Worm (Caenorhabditis elegans): Measurements from ENCODE around the gene srv-4.

DNA sequence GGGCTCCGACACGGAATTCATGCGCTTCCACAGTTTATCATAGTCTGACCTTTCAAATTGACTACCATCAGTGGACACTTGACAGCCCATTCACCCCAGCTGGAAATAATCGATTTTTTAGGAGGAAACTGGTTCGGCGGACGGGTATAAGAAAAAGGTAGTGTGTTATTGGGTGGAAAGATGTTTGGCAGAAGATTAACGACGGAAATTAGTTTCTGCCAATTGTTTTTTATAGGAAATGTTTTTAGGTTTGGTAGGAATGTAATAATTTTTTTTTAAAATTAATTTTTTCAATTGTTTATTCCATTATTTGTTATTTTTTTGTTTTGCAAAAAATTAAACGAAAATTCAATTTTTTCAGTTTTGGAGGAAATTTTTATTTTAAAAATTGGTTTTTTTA is 10.8 kb upstream of the srv-4 start, which contains the start of gene F15E6.9:
- TF ChIP-seq nhr-237 (tag; optimal IDR thresholded peaks at IDR 0.05) (no peak), lin-38 (GFP tag; IDR thresholded peaks at IDR 0.05) (no peak), lin-39 (tag; optimal IDR thresholded peaks at IDR 0.05) (no peak), aly-2 (tag; optimal IDR thresholded peaks at IDR 0.05) (no peak), ZK546.5 (tag; optimal IDR thresholded peaks at IDR 0.05) (no peak), hmg-1.1 (GFP tag; IDR thresholded peaks at IDR 0.05) (no peak), unc-62 (GFP tag; optimal IDR thresholded peaks at IDR 0.05 in 1 of 2) (no peak), unc-62 (tag; optimal IDR thresholded peaks at IDR 0.05) (no peak), F49E8.2 (tag; optimal IDR thresholded peaks at IDR 0.05; ENCODE audit: borderline replicate concordance) (no peak), dpl-1 (GFP tag; optimal IDR thresholded peaks at IDR 0.05) (no peak), hlh-11 (tag; optimal IDR thresholded peaks at IDR 0.05) (no peak), ces-1 (GFP tag; optimal IDR thresholded peaks at IDR 0.05) (no peak), dve-1 (tag; optimal IDR thresholded peaks at IDR 0.05; ENCODE audit: insufficient read depth) (no peak), skn-1 (tag; optimal IDR thresholded peaks at IDR 0.05) (no peak)
